Worm (Caenorhabditis elegans): ENCODE data around the gene nas-23.

The nas-23 gene

ce11 chrII:7529078-7529683, 35.7 kb upstream of the nas-23 start, which contains the start of gene ZK1290.5 (continued):
- TF ChIP-seq aha-1 (tag) (peak; percentile 96), ctbp-1 (GFP tag; IDR thresholded peaks at IDR 0.05) (peak; percentile 75), ZK546.5 (tag; optimal IDR thresholded peaks at IDR 0.05) (no peak), spr-1 (tag; optimal IDR thresholded peaks at IDR 0.05) (peak; percentile 75), jun-1 (tag; optimal IDR thresholded peaks at IDR 0.05) (no peak), madf-9 (GFP tag; conservative IDR thresholded peaks at IDR 0.05) (peak; percentile 48; the same call in 1 of the 2 replicates), dmd-8 (GFP tag; IDR thresholded peaks at IDR 0.05) (no peak), pha-4 (GFP tag; IDR thresholded peaks at IDR 0.05) (peak; percentile 86), pha-4 (tag; optimal IDR thresholded peaks at IDR 0.05) (peak; percentile 61), aly-2 (tag; optimal IDR thresholded peaks at IDR 0.05) (no peak), duxl-1 (tag; optimal IDR thresholded peaks at IDR 0.05; ENCODE audit: poor library complexity) (peak; percentile 15), lin-15B (tag; optimal IDR thresholded peaks at IDR 0.05) (no peak), fos-1 (tag; optimal IDR thresholded peaks at IDR 0.05) (peak; percentile 34), mep-1 (tag; optimal IDR thresholded peaks at IDR 0.05) (peak; percentile 87), hmg-1.1 (GFP tag; IDR thresholded peaks at IDR 0.05) (peak; percentile 62), daf-8 (GFP tag; IDR thresholded peaks at IDR 0.05) (no peak), zag-1 (tag; optimal IDR thresholded peaks at IDR 0.05) (no peak), nhr-237 (tag; optimal IDR thresholded peaks at IDR 0.05) (no peak), daf-16 (GFP tag; optimal IDR thresholded peaks at IDR 0.05) (peak; percentile 82 to 87), daf-16 (tag; optimal IDR thresholded peaks at IDR 0.05) (peak; percentile 76), cey-2 (tag; optimal IDR thresholded peaks at IDR 0.05; ENCODE audit: borderline replicate concordance, insufficient read depth) (peak; percentile 72), zfp-2 (tag; optimal IDR thresholded peaks at IDR 0.05) (no peak), nhr-76 (tag; optimal IDR thresholded peaks at IDR 0.05) (peak; percentile 63), nhr-48 (tag; optimal IDR thresholded peaks at IDR 0.05) (peak; percentile 98), unc-62 (GFP tag; optimal IDR thresholded peaks at IDR 0.05 in 1 of 2) (peak in 1 of 2 experiments; percentile 91), unc-62 (tag; optimal IDR thresholded peaks at IDR 0.05) (no peak), Y5F2A.4 (GFP tag; optimal IDR thresholded peaks at IDR 0.05) (no peak), lim-7 (GFP tag; IDR thresholded peaks at IDR 0.05) (no peak), hlh-11 (tag; optimal IDR thresholded peaks at IDR 0.05) (peak; percentile 99), unc-130 (GFP tag; optimal IDR thresholded peaks at IDR 0.05) (no peak), nhr-41 (GFP tag; IDR thresholded peaks at IDR 0.05) (peak; percentile 79; the same call in 1 of the 2 replicates), zip-2 (tag; optimal IDR thresholded peaks at IDR 0.05) (peak; percentile 40), daf-19 (GFP tag; conservative IDR thresholded peaks at IDR 0.05) (no peak), D1046.2 (GFP tag; IDR thresholded peaks at IDR 0.05) (no peak), nhr-77 (tag; optimal IDR thresholded peaks at IDR 0.05) (peak; percentile 72), dve-1 (tag; optimal IDR thresholded peaks at IDR 0.05; ENCODE audit: insufficient read depth) (peak; percentile 98), ces-1 (GFP tag; optimal IDR thresholded peaks at IDR 0.05) (no peak), Y75B8A.6 (GFP tag; IDR thresholded peaks at IDR 0.05) (0 out of 2 replicates have a peak, but pooled peaks have one; percentile 31), zfp-3 (GFP tag; conservative IDR thresholded peaks at IDR 0.05) (peak; percentile 83), egl-43 (GFP tag; IDR thresholded peaks at IDR 0.05) (no peak), skn-1 (tag; optimal IDR thresholded peaks at IDR 0.05) (no peak), Y48G9A.11 (GFP tag; IDR thresholded peaks at IDR 0.05) (no peak), ama-1 (optimal IDR thresholded peaks at IDR 0.05) (no peak), set-16 (GFP tag; IDR thresholded peaks at IDR 0.05) (peak; percentile 36; the same call in 1 of the 2 replicates), rbr-2 (tag; optimal IDR thresholded peaks at IDR 0.05) (peak; percentile 67), F10B5.3 (tag; optimal IDR thresholded peaks at IDR 0.05) (no peak), dmd-9 (GFP tag; IDR thresholded peaks at IDR 0.05) (no peak), nhr-25 (tag; optimal IDR thresholded peaks at IDR 0.05; ENCODE audit: borderline replicate concordance, insufficient read depth) (peak; percentile 49), gei-8 (GFP tag; optimal IDR thresholded peaks at IDR 0.05) (peak; percentile 96), nhr-28 (tag; optimal IDR thresholded peaks at IDR 0.05) (peak; percentile 91), lin-13 (GFP tag; optimal IDR thresholded peaks at IDR 0.05) (peak; percentile 71), dmd-6 (GFP tag; IDR thresholded peaks at IDR 0.05) (peak; percentile 99)
